Fruit fly (Drosophila melanogaster): ENCODE data around the gene msi.
A peak's percentile ranks its signal among the peaks of the same experiment; 100 is the strongest.

Gene msi

DNA sequence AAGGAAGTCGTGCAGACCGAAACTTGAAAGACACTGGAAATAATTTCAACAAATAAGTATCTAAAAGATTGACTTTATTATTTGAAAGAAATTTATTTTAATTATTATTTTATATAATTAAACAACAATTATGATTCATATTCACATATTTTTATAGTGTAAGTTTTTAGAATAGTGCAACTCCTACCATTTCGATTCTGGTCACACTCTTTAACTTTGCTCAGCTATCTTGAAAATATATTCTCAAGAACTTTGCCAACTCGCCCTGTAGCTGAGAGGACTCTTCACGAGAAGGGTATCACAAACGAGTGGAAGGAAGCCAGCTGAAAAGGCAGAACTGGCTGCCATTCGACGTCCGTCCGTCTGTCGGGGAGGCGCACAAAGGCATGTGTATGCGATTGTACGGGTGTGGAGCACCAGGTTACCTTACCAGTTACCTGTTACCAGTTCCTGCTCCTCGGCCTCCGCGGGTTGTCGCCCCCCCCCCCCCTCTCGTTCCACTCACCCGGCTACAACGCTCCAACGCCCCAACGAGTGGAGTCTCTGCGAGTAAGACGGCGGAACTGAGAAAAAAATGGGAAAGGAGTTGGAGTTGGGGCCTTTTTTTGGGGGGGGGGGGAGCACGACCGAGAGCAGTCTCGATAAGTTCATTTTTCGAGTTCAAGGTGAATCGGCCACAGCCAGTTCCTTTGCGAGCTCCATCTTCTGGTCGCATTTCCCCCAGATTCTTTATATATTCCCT, 39.6 kb downstream of the msi start (continued):
- TF ChIP-seq Bdp1 (GFP tag; optimal IDR thresholded peaks at IDR 0.05) = no peak
- TF ChIP-seq CG31224 (GFP tag; IDR thresholded peaks at IDR 0.05) = no peak
- TF ChIP-seq CG31388 (GFP tag; optimal IDR thresholded peaks at IDR 0.05) = no peak
- no peak for TF ChIP-seq bab2 (GFP tag; optimal IDR thresholded peaks at IDR 0.05)
- peak; percentile 4 for TF ChIP-seq CG2678 (tag; optimal IDR thresholded peaks at IDR 0.05)
- peak; percentile 51 for TF ChIP-seq crol (GFP tag; IDR thresholded peaks at IDR 0.05)

DNA sequence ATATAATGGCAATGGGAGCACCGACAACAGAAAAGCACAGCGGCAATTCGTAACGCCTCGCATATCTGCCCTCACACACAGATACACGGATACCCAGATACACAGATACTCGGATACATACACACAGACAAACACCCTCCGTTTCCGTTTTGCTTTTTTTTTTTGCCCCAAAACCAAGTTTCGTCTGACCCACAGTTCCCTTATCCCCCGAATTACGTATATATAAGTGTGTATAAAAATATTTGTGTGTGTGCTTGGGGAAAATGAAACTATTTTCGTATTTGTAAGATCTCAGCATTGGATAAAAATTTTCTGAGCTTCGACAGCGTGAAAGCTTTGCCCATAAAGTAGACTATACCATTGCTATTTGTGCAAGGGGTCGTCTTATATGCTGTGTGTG, 43.4 kb downstream of the msi start:
- no peak for TF ChIP-seq bsh (GFP tag; optimal IDR thresholded peaks at IDR 0.05)
- no peak for TF ChIP-seq HLHmδ (GFP tag; optimal IDR thresholded peaks at IDR 0.05)
- peak; percentile 56 for TF ChIP-seq abd-A (tag; optimal IDR thresholded peaks at IDR 0.05)
- no peak for TF ChIP-seq Opbp (GFP tag; IDR thresholded peaks at IDR 0.05; ENCODE audit: partially characterized antibody)
- TF ChIP-seq CG17328 (GFP tag; IDR thresholded peaks at IDR 0.05) = no peak
- TF ChIP-seq Ets65A (GFP tag) = peak; percentile 55
- TF ChIP-seq Rx (GFP tag; IDR thresholded peaks at IDR 0.05) = no peak
- TF ChIP-seq CG1233 (GFP tag; optimal IDR thresholded peaks at IDR 0.05) = no peak
- TF ChIP-seq sd (tag; optimal IDR thresholded peaks at IDR 0.05) = no peak
- TF ChIP-seq Oaz (GFP tag; IDR thresholded peaks at IDR 0.05) = no peak
- no peak for TF ChIP-seq CG12155 (GFP tag; optimal IDR thresholded peaks at IDR 0.05)
- TF ChIP-seq Chrac-16 (GFP tag; optimal IDR thresholded peaks at IDR 0.05) = no peak
- TF ChIP-seq CG13894 (tag; optimal IDR thresholded peaks at IDR 0.05) = peak; percentile 95
- no peak for TF ChIP-seq CG17829 (tag; optimal IDR thresholded peaks at IDR 0.05)
- no peak for TF ChIP-seq CG1024 (GFP tag; IDR thresholded peaks at IDR 0.05)
- no peak for TF ChIP-seq Lim3 (GFP tag; IDR thresholded peaks at IDR 0.05)
- no peak for TF ChIP-seq vnd (GFP tag; IDR thresholded peaks at IDR 0.05; ENCODE audit: partially characterized antibody)
- TF ChIP-seq bowl (GFP tag; IDR thresholded peaks at IDR 0.05) = no peak
- no peak for TF ChIP-seq Dip2 (GFP tag; IDR thresholded peaks at IDR 0.05)
- TF ChIP-seq CG10959 (GFP tag; IDR thresholded peaks at IDR 0.05) = no peak
- no peak for TF ChIP-seq maf-S (GFP tag; optimal IDR thresholded peaks at IDR 0.05)
- no peak for TF ChIP-seq CG12942 (GFP tag; optimal IDR thresholded peaks at IDR 0.05)
- peak; percentile 3 for TF ChIP-seq sens (GFP tag)

- TF ChIP-seq HLH54F (GFP tag; optimal IDR thresholded peaks at IDR 0.05) = no peak
- TF ChIP-seq CG3726 (GFP tag; IDR thresholded peaks at IDR 0.05) = no peak
- no peak for TF ChIP-seq CG15696 (tag; optimal IDR thresholded peaks at IDR 0.05)
- no peak for TF ChIP-seq onecut (GFP tag; IDR thresholded peaks at IDR 0.05)
- TF ChIP-seq ac (GFP tag; optimal IDR thresholded peaks at IDR 0.05) = no peak
- TF ChIP-seq CG10274 (GFP tag; optimal IDR thresholded peaks at IDR 0.05) = no peak
- TF ChIP-seq prd (optimal IDR thresholded peaks at IDR 0.05) = no peak
- no peak for TF ChIP-seq prd (GFP tag; IDR thresholded peaks at IDR 0.05)
- TF ChIP-seq CG9797 (GFP tag; optimal IDR thresholded peaks at IDR 0.05) = no peak
- TF ChIP-seq inv (GFP tag; IDR thresholded peaks at IDR 0.05; ENCODE audit: partially characterized antibody) = no peak
- TF ChIP-seq ssp (GFP tag; IDR thresholded peaks at IDR 0.05) = no peak
- no peak for TF ChIP-seq gfzf (GFP tag; optimal IDR thresholded peaks at IDR 0.05)
- TF ChIP-seq Asciz (GFP tag; optimal IDR thresholded peaks at IDR 0.05) = no peak
- no peak for TF ChIP-seq CG1233 (GFP tag; optimal IDR thresholded peaks at IDR 0.05)
- TF ChIP-seq CG1647 (GFP tag; optimal IDR thresholded peaks at IDR 0.05) = no peak
Observed at dm6 chr3R:25583079-25583478, 67.2 kb downstream of the msi start, which contains the start of gene CG4582. Gene CG4582, minus strand, starts transcription at chr3R:25583179.
